Fruit fly (Drosophila melanogaster) whole organism, embryonic: ENCODE measurements around the gene CG7806.

Experiments used
- Abd-B ChIP-seq: fragments of 200-800 bp; sonication (Bioruptor generic); optimal IDR thresholded peaks from 2 replicates; lab custom pipeline; 2018; ENCODE audit warnings: missing biosample characterization, mild to moderate bottlenecking, missing genetic modification characterization, moderate library complexity
- Atf-2 ChIP-seq: fragments of 200-800 bp; sonication (Bioruptor generic); optimal IDR thresholded peaks from 2 replicates; lab custom pipeline; 2016; ENCODE audit warnings: missing biosample characterization, missing genetic modification characterization
- Bteb2 ChIP-seq: fragments of 200-800 bp; sonication (Bioruptor generic); optimal IDR thresholded peaks from 2 replicates; lab custom pipeline; 2016; ENCODE audit warnings: missing biosample characterization, missing genetic modification characterization
- CG10147 ChIP-seq: fragments of 200-800 bp; sonication (Bioruptor generic); optimal IDR thresholded peaks from 2 replicates; lab custom pipeline; 2019; ENCODE audit warnings: missing biosample characterization, mild to moderate bottlenecking, missing genetic modification characterization, moderate library complexity
- CG10267 ChIP-seq: fragments of 200-800 bp; sonication (Bioruptor generic); optimal IDR thresholded peaks from 2 replicates; lab custom pipeline; 2018; ENCODE audit warnings: missing biosample characterization, mild to moderate bottlenecking, missing genetic modification characterization, moderate library complexity
- CG10959 ChIP-seq: fragments of 200-800 bp; sonication (Bioruptor generic); IDR thresholded peaks from 2 replicates; pipeline ENCODE4 v1.3.6; 2022; ENCODE audit warnings: missing biosample characterization, missing genetic modification characterization
- CG12299 ChIP-seq: fragments of 200-800 bp; sonication (Bioruptor generic); optimal IDR thresholded peaks from 2 replicates; lab custom pipeline; 2018; ENCODE audit warnings: missing biosample characterization, mild to moderate bottlenecking, missing genetic modification characterization
- CG15696 ChIP-seq: fragments of 200-800 bp; sonication (Bioruptor generic); optimal IDR thresholded peaks from 2 replicates; lab custom pipeline; 2019; ENCODE audit warnings: missing biosample characterization, mild to moderate bottlenecking, missing genetic modification characterization, moderate library complexity
- CG16863 ChIP-seq: fragments of 200-800 bp; sonication (Bioruptor generic); optimal IDR thresholded peaks from 3 replicates; lab custom pipeline; 2016; ENCODE audit warnings: missing biosample characterization, missing genetic modification characterization
- CG17568 ChIP-seq: fragments of 200-800 bp; sonication (Bioruptor generic); optimal IDR thresholded peaks from 2 replicates; lab custom pipeline; 2018; ENCODE audit warnings: missing biosample characterization, mild to moderate bottlenecking, missing genetic modification characterization, moderate library complexity
- CG17912 ChIP-seq: fragments of 200-800 bp; sonication (Bioruptor generic); optimal IDR thresholded peaks from 2 replicates; lab custom pipeline; 2018; ENCODE audit warnings: missing biosample characterization, mild to moderate bottlenecking, missing genetic modification characterization
- CG3726 ChIP-seq: fragments of 200-800 bp; sonication (Bioruptor generic); IDR thresholded peaks from 3 replicates; pipeline ENCODE4, ENCODE4 v1.3.6; 2022; ENCODE audit warnings: missing biosample characterization, missing genetic modification characterization
- CG3838 ChIP-seq: fragments of 200-800 bp; sonication (Bioruptor generic); optimal IDR thresholded peaks from 3 replicates; lab custom pipeline; 2016; ENCODE audit warnings: missing biosample characterization, missing genetic modification characterization
- CG4707 ChIP-seq: fragments of 200-800 bp; sonication (Bioruptor generic); optimal IDR thresholded peaks from 2 replicates; lab custom pipeline; 2018; ENCODE audit warnings: missing biosample characterization, mild to moderate bottlenecking, missing genetic modification characterization, moderate library complexity
- CG7786 ChIP-seq: fragments of 200-800 bp; sonication (Bioruptor generic); optimal IDR thresholded peaks from 2 replicates; lab custom pipeline; 2016; ENCODE audit warnings: missing biosample characterization, missing genetic modification characterization
- CG8765 ChIP-seq: fragments of 200-800 bp; sonication (Bioruptor generic); IDR thresholded peaks from 2 replicates; pipeline ENCODE4 v1.3.6; 2022; ENCODE audit warnings: missing biosample characterization, missing genetic modification characterization
- CG9727 ChIP-seq: fragments of 200-800 bp; sonication (Bioruptor generic); optimal IDR thresholded peaks from 3 replicates; lab custom pipeline; 2017; ENCODE audit warnings: missing biosample characterization, mild to moderate bottlenecking, missing genetic modification characterization
- CkIIα-i1 ChIP-seq: fragments of 200-800 bp; sonication (Bioruptor generic); IDR thresholded peaks from 2 replicates; pipeline ENCODE4 v1.3.6; 2022; ENCODE audit warnings: missing biosample characterization, missing genetic modification characterization
- D ChIP-seq, 2 experiments: fragments of 200-800 bp in 1 of 2; fragments of >200 bp in 1 of 2; sonication (Bioruptor generic) in 1 of 2; optimal IDR thresholded peaks; 2 replicates in 1 of 2; 3 replicates in 1 of 2; lab custom pipeline; 2017; ENCODE audit warnings: mild to moderate bottlenecking in 1 of 2, missing biosample characterization in 1 of 2, missing genetic modification characterization in 1 of 2, missing genetic modification reagents in 1 of 2
- Deaf1 ChIP-seq: fragments of 200-800 bp; optimal IDR thresholded peaks from 3 replicates; lab custom pipeline; 2019; ENCODE audit warnings: missing biosample characterization, mild to moderate bottlenecking, missing genetic modification characterization, moderate library complexity
- Dek ChIP-seq: fragments of 200-800 bp; sonication (Bioruptor generic); optimal IDR thresholded peaks from 3 replicates; lab custom pipeline; 2019; ENCODE audit warnings: missing biosample characterization, mild to moderate bottlenecking, missing genetic modification characterization, moderate library complexity
- Dp ChIP-seq: fragments of 200-800 bp; sonication (Bioruptor generic); optimal IDR thresholded peaks from 2 replicates; lab custom pipeline; 2018; ENCODE audit warnings: missing biosample characterization, mild to moderate bottlenecking, missing genetic modification characterization, moderate library complexity
- E2f1 ChIP-seq: fragments of 200-800 bp; sonication (Bioruptor generic); IDR thresholded peaks from 2 replicates; pipeline ENCODE4 v1.3.6; 2022; ENCODE audit warnings: missing biosample characterization, missing genetic modification characterization
- E2f2 ChIP-seq: fragments of 200-800 bp; sonication (Bioruptor generic); IDR thresholded peaks from 2 replicates; pipeline ENCODE4 v1.3.6; 2022; ENCODE audit warnings: missing biosample characterization, missing genetic modification characterization
- Ets97D ChIP-seq: fragments of 200-800 bp; sonication (Bioruptor generic); optimal IDR thresholded peaks from 3 replicates; lab custom pipeline; 2016; ENCODE audit warnings: missing biosample characterization, missing genetic modification characterization
- H2.0 ChIP-seq: fragments of 200-800 bp; sonication (Bioruptor generic); IDR thresholded peaks from 2 replicates; pipeline ENCODE4 v1.3.6; 2022; ENCODE audit warnings: missing biosample characterization, missing genetic modification characterization
- Mad ChIP-seq: fragments of 200-800 bp; sonication (Bioruptor generic); optimal IDR thresholded peaks from 2 replicates; lab custom pipeline; 2016; ENCODE audit warnings: missing biosample characterization, missing genetic modification characterization
- Nf-YC ChIP-seq: fragments of 200-800 bp; optimal IDR thresholded peaks from 3 replicates; lab custom pipeline; 2019; ENCODE audit warnings: missing biosample characterization, mild to moderate bottlenecking, missing genetic modification characterization, moderate library complexity
- Oli ChIP-seq: fragments of 200-800 bp; sonication (Bioruptor generic); optimal IDR thresholded peaks from 2 replicates; lab custom pipeline; 2018; ENCODE audit warnings: missing biosample characterization, mild to moderate bottlenecking, missing genetic modification characterization, moderate library complexity
- Opbp ChIP-seq: fragments of 200-800 bp; sonication (Bioruptor generic); IDR thresholded peaks from 3 replicates; pipeline ENCODE4 v1.3.6; 2022; ENCODE audit warnings: missing biosample characterization, missing genetic modification characterization; ENCODE audit not compliant: partially characterized antibody
- amos ChIP-seq: fragments of 200-800 bp; sonication (Bioruptor generic); IDR thresholded peaks from 2 replicates; pipeline ENCODE4 v1.3.6; 2022; ENCODE audit warnings: missing biosample characterization, missing genetic modification characterization; ENCODE audit not compliant: partially characterized antibody
- ara ChIP-seq: fragments of 200-800 bp; sonication (Bioruptor generic); IDR thresholded peaks from 2 replicates; pipeline ENCODE4 v1.3.6; 2022; ENCODE audit warnings: missing biosample characterization, missing genetic modification characterization
- ash1 ChIP-seq: fragments of 200-800 bp; sonication (Bioruptor generic); optimal IDR thresholded peaks from 2 replicates; lab custom pipeline; 2018; ENCODE audit warnings: missing biosample characterization, mild to moderate bottlenecking, missing genetic modification characterization
- chn ChIP-seq: fragments of 200-800 bp; sonication (Bioruptor generic); optimal IDR thresholded peaks from 2 replicates; lab custom pipeline; 2016; ENCODE audit warnings: missing biosample characterization, missing genetic modification characterization
- crol ChIP-seq: fragments of 200-800 bp; sonication (Bioruptor generic); IDR thresholded peaks from 2 replicates; pipeline ENCODE4 v1.3.6; 2022; ENCODE audit warnings: missing biosample characterization, missing genetic modification characterization
- ems ChIP-seq: fragments of 200-800 bp; sonication (Bioruptor generic); optimal IDR thresholded peaks from 3 replicates; lab custom pipeline; 2016; ENCODE audit warnings: missing biosample characterization, missing genetic modification characterization
- exex ChIP-seq: fragments of 200-800 bp; sonication (Bioruptor generic); optimal IDR thresholded peaks from 4 replicates; lab custom pipeline; 2018; ENCODE audit warnings: missing biosample characterization, mild to moderate bottlenecking, missing genetic modification characterization, moderate library complexity
- gem ChIP-seq: fragments of 200-800 bp; sonication (Bioruptor generic); optimal IDR thresholded peaks from 2 replicates; lab custom pipeline; 2019; ENCODE audit warnings: missing biosample characterization, mild to moderate bottlenecking, missing genetic modification characterization, moderate library complexity
- lilli ChIP-seq: fragments of 200-800 bp; sonication (Bioruptor generic); optimal IDR thresholded peaks from 3 replicates; lab custom pipeline; 2016; ENCODE audit warnings: missing biosample characterization, missing genetic modification characterization
- lmd ChIP-seq: fragments of 200-800 bp; sonication (Bioruptor generic); IDR thresholded peaks from 2 replicates; pipeline ENCODE4 v1.3.6; 2022; ENCODE audit warnings: missing biosample characterization, missing genetic modification characterization
- mirr ChIP-seq: fragments of 200-800 bp; sonication (Bioruptor generic); optimal IDR thresholded peaks from 3 replicates; lab custom pipeline; 2018; ENCODE audit warnings: missing biosample characterization, mild to moderate bottlenecking, missing genetic modification characterization
- pum ChIP-seq: fragments of 200-800 bp; sonication (Bioruptor generic); optimal IDR thresholded peaks from 2 replicates; lab custom pipeline; 2016; ENCODE audit warnings: missing biosample characterization, missing genetic modification characterization
- schlank ChIP-seq: fragments of 200-800 bp; sonication (Bioruptor generic); optimal IDR thresholded peaks from 2 replicates; lab custom pipeline; 2018; ENCODE audit warnings: missing biosample characterization, mild to moderate bottlenecking, missing genetic modification characterization
- sim ChIP-seq: fragments of 200-800 bp; sonication (Bioruptor generic); IDR thresholded peaks from 2 replicates; pipeline ENCODE4 v1.3.6; 2022; ENCODE audit warnings: missing biosample characterization, missing genetic modification characterization
- unpg ChIP-seq: fragments of 200-800 bp; sonication (Bioruptor generic); optimal IDR thresholded peaks from 3 replicates; lab custom pipeline; 2018; ENCODE audit warnings: missing biosample characterization, mild to moderate bottlenecking, missing genetic modification characterization, moderate library complexity
- usp ChIP-seq: fragments of >200 bp; optimal IDR thresholded peaks from 2 replicates; lab custom pipeline; 2017; ENCODE audit warnings: missing biosample characterization, missing genetic modification characterization
- wek ChIP-seq: fragments of 200-800 bp; sonication (Bioruptor generic); optimal IDR thresholded peaks from 3 replicates; lab custom pipeline; 2018; ENCODE audit warnings: missing biosample characterization, mild to moderate bottlenecking, missing genetic modification characterization, moderate library complexity
- wor ChIP-seq: fragments of 200-800 bp; sonication (Bioruptor generic); IDR thresholded peaks from 2 replicates; pipeline ENCODE4 v1.3.6; 2022; ENCODE audit warnings: missing biosample characterization, missing genetic modification characterization
- zfh1 ChIP-seq: fragments of 200-800 bp; sonication (Bioruptor generic); IDR thresholded peaks from 3 replicates; pipeline ENCODE4 v1.3.6; 2022; ENCODE audit warnings: missing biosample characterization, missing genetic modification characterization

Gene CG7806

dm6 chr2L:8292159-8292887 is 18.9 kb upstream of the CG7806 start (continued):
- TF ChIP-seq crol (GFP tag; lab: Robert Waterston, UW) = peak; percentile 84
- TF ChIP-seq CG9727 (GFP tag; lab: Kevin White, UChicago) = peak; percentile 92
- peak; percentile 97 for TF ChIP-seq lmd
- TF ChIP-seq CG10267 = peak; percentile 92
- peak; percentile 96 for TF ChIP-seq CG12299 (tag; lab: Kevin White, UChicago)
- peak; percentile 87 for TF ChIP-seq Abd-B (GFP tag; lab: Kevin White, UChicago)
- peak; percentile 95 for TF ChIP-seq CG17912 (GFP tag; lab: Kevin White, UChicago)
- peak; percentile 93 for TF ChIP-seq CG10959 (GFP tag; lab: Robert Waterston, UW)
- peak; percentile 94 for TF ChIP-seq wor (GFP tag; lab: Robert Waterston, UW)
- peak; percentile 94 for TF ChIP-seq CG16863 (GFP tag; lab: Kevin White, UChicago)
- peak; percentile 83 for TF ChIP-seq E2f2 (GFP tag; lab: Robert Waterston, UW)
- peak; percentile 96 for TF ChIP-seq Bteb2
- peak; percentile 90 for TF ChIP-seq chn (GFP tag; lab: Kevin White, UChicago)
- no peak for TF ChIP-seq amos (GFP tag; lab: Robert Waterston, UW)
- TF ChIP-seq unpg = peak; percentile 98
- peak; percentile 93 for TF ChIP-seq ems (GFP tag; lab: Kevin White, UChicago)
- TF ChIP-seq E2f1 (GFP tag; lab: Robert Waterston, UW) = peak; percentile 97
- peak; percentile 90 for TF ChIP-seq schlank (tag; lab: Kevin White, UChicago)
- no peak for TF ChIP-seq usp
- TF ChIP-seq sim (GFP tag; lab: Robert Waterston, UW) = peak; percentile 97
- peak; percentile 94 for TF ChIP-seq CG10147 (GFP tag; lab: Kevin White, UChicago)
- TF ChIP-seq ara = peak; percentile 97
- peak; percentile 91 for TF ChIP-seq CG17568 (GFP tag; lab: Kevin White, UChicago)
- TF ChIP-seq D (optimal IDR thresholded peaks at IDR 0.05; lab: Kevin White, UChicago) = no peak
- peak; percentile 95 for TF ChIP-seq D (GFP tag; optimal IDR thresholded peaks at IDR 0.05; lab: Kevin White, UChicago)
- peak; percentile 81 for TF ChIP-seq Atf-2 (GFP tag; lab: Kevin White, UChicago)
- TF ChIP-seq H2.0 (GFP tag; lab: Robert Waterston, UW) = peak; percentile 96
- peak; percentile 97 for TF ChIP-seq zfh1 (GFP tag; lab: Robert Waterston, UW)
- TF ChIP-seq CG15696 = peak; percentile 87
- TF ChIP-seq Deaf1 (tag; lab: Kevin White, UChicago) = peak; percentile 83
- TF ChIP-seq CG8765 (GFP tag; lab: Robert Waterston, UW) = peak; percentile 90
- TF ChIP-seq Nf-YC (tag; lab: Kevin White, UChicago) = peak; percentile 87
- TF ChIP-seq Dek = peak; percentile 95
- peak; percentile 97 for TF ChIP-seq Oli (tag; lab: Kevin White, UChicago)
- peak; percentile 69 for TF ChIP-seq ash1
- peak; percentile 86 for TF ChIP-seq exex (tag; lab: Kevin White, UChicago)
- TF ChIP-seq CG3838 (GFP tag; lab: Kevin White, UChicago) = peak; percentile 77
- TF ChIP-seq CG7786 = peak; percentile 90
- peak; percentile 86 for TF ChIP-seq CG4707 (GFP tag; lab: Kevin White, UChicago)
- TF ChIP-seq CG3726 (GFP tag; lab: Robert Waterston, UW) = peak; percentile 93; the same call in 1 of the 3 replicates
- peak; percentile 97 for TF ChIP-seq gem (tag; lab: Kevin White, UChicago)
- TF ChIP-seq pum = peak; percentile 92
- TF ChIP-seq Dp (GFP tag; lab: Kevin White, UChicago) = peak; percentile 10
- peak; percentile 96 for TF ChIP-seq lilli (GFP tag; lab: Kevin White, UChicago)
- no peak for TF ChIP-seq Opbp (GFP tag; lab: Robert Waterston, UW)
- TF ChIP-seq Mad (GFP tag; lab: Kevin White, UChicago) = peak; percentile 90
- TF ChIP-seq Ets97D (GFP tag; lab: Kevin White, UChicago) = peak; percentile 72
- peak; percentile 85 for TF ChIP-seq wek
- peak; percentile 92 for TF ChIP-seq mirr
- peak; percentile 84 for TF ChIP-seq CkIIα-i1 (GFP tag; lab: Robert Waterston, UW)
